Worm (Caenorhabditis elegans): Measurements from ENCODE around the gene cnc-9.
A peak's percentile ranks its signal among the peaks of the same experiment; 100 is the strongest.

Gene cnc-9

ce11 chrV:7415780-7416428, 15.9 kb upstream of the cnc-9 start, which contains the start of gene F18E3.13 (continued):
- TF ChIP-seq R02D3.7 (tag; optimal IDR thresholded peaks at IDR 0.05), result no peak
- TF ChIP-seq hlh-30 (tag; optimal IDR thresholded peaks at IDR 0.05; ENCODE audit: insufficient read depth), result peak; percentile 77
- peak; percentile 54 for TF ChIP-seq mep-1 (tag; optimal IDR thresholded peaks at IDR 0.05)
- 0 out of 2 replicates have a peak, but pooled peaks have one; percentile 22 for TF ChIP-seq mxl-2 (GFP tag; conservative IDR thresholded peaks at IDR 0.05)
- TF ChIP-seq lin-38 (GFP tag; IDR thresholded peaks at IDR 0.05), result no peak
- no peak for TF ChIP-seq daf-12 (tag; optimal IDR thresholded peaks at IDR 0.05)
- TF ChIP-seq lir-3 (tag; optimal IDR thresholded peaks at IDR 0.05), result no peak
- TF ChIP-seq lin-1 (GFP tag; IDR thresholded peaks at IDR 0.05), result no peak; the same call in 1 of the 2 replicates
- TF ChIP-seq duxl-1 (tag; optimal IDR thresholded peaks at IDR 0.05; ENCODE audit: poor library complexity), result peak; percentile 36
- TF ChIP-seq rbr-2 (tag; optimal IDR thresholded peaks at IDR 0.05), result no peak
- TF ChIP-seq unc-62 (GFP tag; optimal IDR thresholded peaks at IDR 0.05 in 1 of 2), result peak in 1 of 2 experiments; percentile 55
- TF ChIP-seq unc-62 (tag; optimal IDR thresholded peaks at IDR 0.05), result no peak
- TF ChIP-seq skn-1 (tag; optimal IDR thresholded peaks at IDR 0.05), result no peak
- no peak for TF ChIP-seq set-16 (GFP tag; IDR thresholded peaks at IDR 0.05)
- no peak for TF ChIP-seq pqm-1 (tag; optimal IDR thresholded peaks at IDR 0.05)
- peak; percentile 24; the same call in 1 of the 2 replicates for TF ChIP-seq madf-9 (GFP tag; conservative IDR thresholded peaks at IDR 0.05)
- TF ChIP-seq nhr-28 (tag; optimal IDR thresholded peaks at IDR 0.05), result peak; percentile 84
- TF ChIP-seq vab-7 (GFP tag; IDR thresholded peaks at IDR 0.05), result no peak
- no peak for TF ChIP-seq daf-8 (GFP tag; IDR thresholded peaks at IDR 0.05)
- no peak for TF ChIP-seq nhr-6 (tag; optimal IDR thresholded peaks at IDR 0.05)
- no peak for TF ChIP-seq F10B5.3 (tag; optimal IDR thresholded peaks at IDR 0.05)
- TF ChIP-seq zip-11 (GFP tag; IDR thresholded peaks at IDR 0.05), result no peak
- no peak for TF ChIP-seq zip-2 (tag; optimal IDR thresholded peaks at IDR 0.05)
- no peak for TF ChIP-seq Y5F2A.4 (GFP tag; optimal IDR thresholded peaks at IDR 0.05)
- TF ChIP-seq spr-1 (tag; optimal IDR thresholded peaks at IDR 0.05), result no peak
- no peak for TF ChIP-seq egl-27 (tag; optimal IDR thresholded peaks at IDR 0.05)
- TF ChIP-seq Y75B8A.6 (GFP tag; IDR thresholded peaks at IDR 0.05), result no peak
- TF ChIP-seq aly-2 (tag; optimal IDR thresholded peaks at IDR 0.05), result no peak
- TF ChIP-seq F26F4.8 (GFP tag; conservative IDR thresholded peaks at IDR 0.05), result no peak
- TF ChIP-seq nhr-41 (GFP tag; IDR thresholded peaks at IDR 0.05), result no peak
- TF ChIP-seq arid-1 (GFP tag; conservative IDR thresholded peaks at IDR 0.05), result no peak

DNA sequence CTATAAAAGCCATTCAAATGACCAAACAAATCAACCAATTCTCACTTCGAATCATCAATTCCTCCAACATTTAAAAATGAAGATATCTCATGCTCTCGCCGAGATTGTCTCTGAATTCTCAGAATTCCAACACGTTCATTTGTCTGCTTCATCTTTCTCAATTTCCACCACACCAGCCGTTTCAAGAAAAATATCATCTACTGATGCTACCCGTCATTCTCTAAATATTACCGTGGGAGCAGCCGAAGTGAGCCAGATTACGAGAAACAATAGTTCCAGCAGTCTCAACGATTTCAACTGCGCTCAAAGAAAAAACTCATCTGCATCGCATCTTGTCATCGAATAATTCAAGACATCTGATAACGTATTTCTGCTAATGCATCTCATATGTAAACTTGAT, 14.9 kb upstream of the cnc-9 start, which contains the start of gene F18E3.12:
F18E3.12 (plus strand) TSS at position 77 of the 400 bp plus-strand sequence.
- TF ChIP-seq ama-1 (optimal IDR thresholded peaks at IDR 0.05) (peak; percentile 96), ZK546.5 (tag; optimal IDR thresholded peaks at IDR 0.05) (no peak), zip-2 (tag; optimal IDR thresholded peaks at IDR 0.05) (no peak), fos-1 (tag; optimal IDR thresholded peaks at IDR 0.05) (no peak)

- TF ChIP-seq nhr-48 (tag; optimal IDR thresholded peaks at IDR 0.05) (peak; percentile 76), Y105C5A.15 (GFP tag; IDR thresholded peaks at IDR 0.05) (no peak), Y75B8A.6 (GFP tag; IDR thresholded peaks at IDR 0.05) (no peak), ama-1 (optimal IDR thresholded peaks at IDR 0.05) (peak; percentile 94), hlh-30 (tag; optimal IDR thresholded peaks at IDR 0.05; ENCODE audit: insufficient read depth) (peak; percentile 65), hlh-11 (tag; optimal IDR thresholded peaks at IDR 0.05) (peak; percentile 71), zfp-3 (GFP tag; conservative IDR thresholded peaks at IDR 0.05) (no peak), dmd-6 (GFP tag; IDR thresholded peaks at IDR 0.05) (peak; percentile 23; the same call in 1 of the 2 replicates), duxl-1 (tag; optimal IDR thresholded peaks at IDR 0.05; ENCODE audit: poor library complexity) (peak; percentile 10), mdt-29 (GFP tag; IDR thresholded peaks at IDR 0.05) (peak; percentile 75; the same call in 1 of the 2 replicates), aha-1 (tag) (peak; percentile 77), mdl-1 (tag; optimal IDR thresholded peaks at IDR 0.05) (peak in 1 of 2 experiments; percentile 69), T26A8.4 (GFP tag; IDR thresholded peaks at IDR 0.05) (0 out of 2 replicates have a peak, but pooled peaks have one; percentile 35), nhr-28 (tag; optimal IDR thresholded peaks at IDR 0.05) (peak; percentile 90), hif-1 (tag; optimal IDR thresholded peaks at IDR 0.05) (peak in 1 of 2 experiments; percentile 50), unc-62 (GFP tag; optimal IDR thresholded peaks at IDR 0.05 in 1 of 2) (peak in 1 of 2 experiments; percentile 80), unc-62 (tag; optimal IDR thresholded peaks at IDR 0.05) (no peak), nhr-25 (tag; optimal IDR thresholded peaks at IDR 0.05; ENCODE audit: borderline replicate concordance, insufficient read depth) (peak; percentile 72), lsy-2 (tag; optimal IDR thresholded peaks at IDR 0.05) (no peak)
Observed at ce11 chrV:7413107-7413774, 13.2 kb upstream of the cnc-9 start, which contains the start of gene F18E3.11. TSS of gene F18E3.11 (plus strand) at chrV:7413482.

All from whole organism, L4 larva.